Worm (Caenorhabditis elegans) whole organism, late embryonic: ENCODE results near the gene nhr-277.

Source experiments
- K09A11.1 ChIP-seq: sonication (generic microtip); optimal IDR thresholded peaks from 2 replicates; lab custom pipeline; 2017; ENCODE audit warnings: antibody characterized with exemption, mild to moderate bottlenecking, missing genetic modification characterization, missing compliant biosample characterization; ENCODE audit not compliant: insufficient read depth
- ceh-19 ChIP-seq: fragments of 200-800 bp; sonication (Bioruptor generic); optimal IDR thresholded peaks from 2 replicates; lab custom pipeline; 2018; ENCODE audit warnings: mild to moderate bottlenecking, missing genetic modification characterization, missing compliant biosample characterization
- ceh-24 ChIP-seq: sonication (generic microtip); optimal IDR thresholded peaks from 2 replicates; lab custom pipeline; 2016; ENCODE audit warnings: mild to moderate bottlenecking, missing genetic modification characterization, missing compliant biosample characterization
- elt-2 ChIP-seq: sonication (generic microtip); optimal IDR thresholded peaks from 2 replicates; lab custom pipeline; 2016; ENCODE audit warnings: missing genetic modification reagents, missing genetic modification characterization, missing compliant biosample characterization
- madf-2 ChIP-seq: sonication (generic microtip); optimal IDR thresholded peaks from 2 replicates; lab custom pipeline; 2017; ENCODE audit warnings: missing genetic modification characterization, missing compliant biosample characterization
- pha-2 ChIP-seq: sonication (generic microtip); optimal IDR thresholded peaks from 2 replicates; lab custom pipeline; 2017; ENCODE audit warnings: mild to moderate bottlenecking, missing genetic modification characterization, missing compliant biosample characterization
- unc-86 ChIP-seq: sonication (generic microtip); optimal IDR thresholded peaks from 2 replicates; lab custom pipeline; 2016; ENCODE audit warnings: missing genetic modification characterization, missing compliant biosample characterization

- TF ChIP-seq pha-2 (tag; lab: Kevin White, UChicago): no peak
- no peak for TF ChIP-seq elt-2 (tag; lab: Kevin White, UChicago)
- TF ChIP-seq ceh-24: no peak
- no peak for TF ChIP-seq ceh-19
- TF ChIP-seq madf-2: no peak
- no peak for TF ChIP-seq unc-86
- TF ChIP-seq K09A11.1: no peak
Measured at ce11 chrIV:2734675-2735074, 8.1 kb upstream of the nhr-277 start.
